Worm (Caenorhabditis elegans): Measurements from ENCODE around the gene M163.21.
A peak's percentile ranks its signal among the peaks of the same experiment; 100 is the strongest.

DNA sequence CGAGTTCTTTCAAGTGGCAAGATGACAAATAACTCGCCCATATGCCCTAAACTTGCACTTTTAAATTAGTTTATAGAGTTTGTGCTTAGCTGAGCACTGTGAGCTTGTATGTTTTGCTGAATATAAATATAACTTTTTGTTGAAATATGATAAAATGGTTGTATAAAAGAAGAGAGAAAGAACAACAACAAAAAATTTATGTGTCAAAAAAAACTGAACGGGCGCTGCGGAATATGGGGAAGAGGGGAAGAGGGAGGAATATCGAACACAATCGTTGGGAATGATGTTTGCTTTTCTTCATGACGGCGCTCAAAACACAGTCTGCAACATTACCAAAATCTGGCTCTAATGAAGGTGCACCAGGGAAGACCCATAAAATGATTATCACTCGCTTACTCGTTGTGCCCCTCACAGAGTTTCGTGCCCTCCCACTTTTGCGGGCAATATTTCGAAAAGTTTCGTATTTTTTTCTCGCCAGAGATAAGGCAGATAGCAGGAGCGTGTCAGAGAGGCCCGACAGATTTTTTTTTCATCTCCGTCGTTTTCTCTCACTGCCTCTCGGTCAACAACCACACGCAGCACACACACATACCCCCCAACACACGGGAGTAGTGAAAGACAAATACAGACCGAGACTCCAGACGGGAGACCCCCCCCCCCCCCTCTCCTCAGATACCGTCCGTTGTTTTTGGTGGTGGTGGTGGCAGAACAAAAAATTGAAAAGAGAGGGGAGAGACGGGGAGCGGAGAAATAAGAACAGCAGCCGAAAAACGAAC is 39.1 kb downstream of the M163.21 start:
- TF ChIP-seq B0310.2 (tag; optimal IDR thresholded peaks at IDR 0.05): no peak
- no peak for TF ChIP-seq aly-1 (tag; optimal IDR thresholded peaks at IDR 0.05)
- no peak for TF ChIP-seq tbx-11 (GFP tag; IDR thresholded peaks at IDR 0.05)
- TF ChIP-seq ceh-36 (tag; optimal IDR thresholded peaks at IDR 0.05): no peak
- no peak for TF ChIP-seq hnd-1 (tag; optimal IDR thresholded peaks at IDR 0.05)
- TF ChIP-seq tbx-37 (GFP tag; conservative IDR thresholded peaks at IDR 0.05): no peak
- TF ChIP-seq sea-1 (GFP tag; conservative IDR thresholded peaks at IDR 0.05): 0 out of 2 replicates have a peak, but pooled peaks have one; percentile 40
- TF ChIP-seq F13C5.2 (tag; optimal IDR thresholded peaks at IDR 0.05): no peak
- TF ChIP-seq ama-1 (optimal IDR thresholded peaks at IDR 0.05): no peak
- TF ChIP-seq ets-7 (tag; optimal IDR thresholded peaks at IDR 0.05): no peak
- TF ChIP-seq flt-1 (GFP tag; IDR thresholded peaks at IDR 0.05): no peak
- no peak for TF ChIP-seq scrt-1 (GFP tag; IDR thresholded peaks at IDR 0.05)

Measured in whole organism, early embryonic.